Fruit fly (Drosophila melanogaster) whole organism, pupa: ENCODE measurements around the gene Mhc.

Source experiments
- CG10348 ChIP-seq: fragments of 200-800 bp; sonication (Bioruptor generic); IDR thresholded peaks from 2 replicates; pipeline ENCODE4 v1.3.6; 2022; ENCODE audit warnings: missing biosample characterization, missing genetic modification characterization
- CG12605 ChIP-seq: fragments of 200-800 bp; sonication (Bioruptor generic); IDR thresholded peaks from 2 replicates; pipeline ENCODE4 v1.3.6; 2022; ENCODE audit warnings: missing biosample characterization, missing genetic modification characterization
- CG13204 ChIP-seq: fragments of 200-800 bp; sonication (Bioruptor generic); optimal IDR thresholded peaks from 2 replicates; lab custom pipeline; 2018; ENCODE audit warnings: missing biosample characterization, mild to moderate bottlenecking, missing genetic modification characterization, moderate library complexity
- CG15710 ChIP-seq: fragments of 200-800 bp; sonication (Bioruptor generic); optimal IDR thresholded peaks from 2 replicates; lab custom pipeline; 2018; ENCODE audit warnings: missing biosample characterization, mild to moderate bottlenecking, missing genetic modification characterization, moderate library complexity
- CG17806 ChIP-seq: fragments of 200-800 bp; sonication (Bioruptor generic); optimal IDR thresholded peaks from 2 replicates; lab custom pipeline; 2018; ENCODE audit warnings: missing biosample characterization, mild to moderate bottlenecking, missing genetic modification characterization, moderate library complexity
- CG34367 ChIP-seq: fragments of 200-800 bp; sonication (Bioruptor generic); optimal IDR thresholded peaks from 2 replicates; lab custom pipeline; 2018; ENCODE audit warnings: missing biosample characterization, mild to moderate bottlenecking, missing genetic modification characterization
- CG4496 ChIP-seq: fragments of 200-800 bp; sonication (Bioruptor generic); IDR thresholded peaks from 3 replicates; pipeline ENCODE4 v1.3.6; 2022; ENCODE audit warnings: missing biosample characterization, missing genetic modification characterization
- CG8159 ChIP-seq: fragments of 200-800 bp; sonication (Bioruptor generic); optimal IDR thresholded peaks from 3 replicates; lab custom pipeline; 2018; ENCODE audit warnings: missing biosample characterization, mild to moderate bottlenecking, missing genetic modification characterization, moderate library complexity
- CG8301 ChIP-seq: fragments of 200-800 bp; sonication (Bioruptor generic); optimal IDR thresholded peaks from 2 replicates; lab custom pipeline; 2018; ENCODE audit warnings: missing biosample characterization, mild to moderate bottlenecking, missing genetic modification characterization
- CG9948 ChIP-seq: fragments of 200-800 bp; sonication (Bioruptor generic); optimal IDR thresholded peaks from 2 replicates; lab custom pipeline; 2018; ENCODE audit warnings: missing biosample characterization, mild to moderate bottlenecking, missing genetic modification characterization, moderate library complexity
- D1 ChIP-seq: fragments of 200-800 bp; sonication (Bioruptor generic); optimal IDR thresholded peaks from 2 replicates; lab custom pipeline; 2018; ENCODE audit warnings: missing biosample characterization, mild to moderate bottlenecking, missing genetic modification characterization, moderate library complexity
- EcR ChIP-seq: fragments of 200-800 bp; sonication (Bioruptor generic); optimal IDR thresholded peaks from 3 replicates; lab custom pipeline; 2019; ENCODE audit warnings: missing biosample characterization, missing genetic modification characterization, mild to moderate bottlenecking, moderate library complexity, missing genetic modification reagents
- Ets98B ChIP-seq: fragments of 200-800 bp; sonication (Bioruptor generic); IDR thresholded peaks from 2 replicates; pipeline ENCODE4 v1.3.6; 2022; ENCODE audit warnings: missing biosample characterization, missing genetic modification characterization
- Pif1A ChIP-seq: fragments of 200-800 bp; sonication (Bioruptor generic); optimal IDR thresholded peaks from 3 replicates; lab custom pipeline; 2016; ENCODE audit warnings: missing biosample characterization, missing genetic modification characterization
- Pif1B ChIP-seq: fragments of 200-800 bp; sonication (Bioruptor generic); optimal IDR thresholded peaks from 3 replicates; lab custom pipeline; 2016; ENCODE audit warnings: missing biosample characterization, missing genetic modification characterization
- Snoo ChIP-seq: fragments of 200-800 bp; sonication (Bioruptor generic); optimal IDR thresholded peaks from 3 replicates; lab custom pipeline; 2017; ENCODE audit warnings: missing biosample characterization, mild to moderate bottlenecking, missing genetic modification characterization, inconsistent platforms
- fd96Ca ChIP-seq: fragments of 200-800 bp; sonication (Bioruptor generic); IDR thresholded peaks from 3 replicates; pipeline ENCODE4 v1.3.6; 2022; ENCODE audit warnings: missing biosample characterization, missing genetic modification characterization
- gl ChIP-seq: fragments of 200-800 bp; sonication (Bioruptor generic); optimal IDR thresholded peaks from 2 replicates; lab custom pipeline; 2018; ENCODE audit warnings: missing biosample characterization, mild to moderate bottlenecking, missing genetic modification characterization
- rn ChIP-seq: fragments of 200-800 bp; sonication (Bioruptor generic); IDR thresholded peaks from 2 replicates; pipeline ENCODE4 v1.3.6; 2022; ENCODE audit warnings: missing biosample characterization, missing genetic modification characterization

Mhc gene

dm6 chr2L:16837672-16838071, 71.3 kb downstream of the Mhc start, which contains the start of the genes SclA and SclB:
Gene SclA (plus strand): TSS chr2L:16837972.
Gene SclB (plus strand): TSS chr2L:16837972.
- TF ChIP-seq Pif1B (GFP tag; lab: Kevin White, UChicago), result no peak
- TF ChIP-seq EcR (GFP tag; lab: Kevin White, UChicago), result no peak
- no peak for TF ChIP-seq CG34367 (tag; lab: Kevin White, UChicago)
- no peak for TF ChIP-seq CG9948 (tag; lab: Kevin White, UChicago)
- no peak for TF ChIP-seq CG4496 (GFP tag; lab: Robert Waterston, UW)
- no peak for TF ChIP-seq gl (tag; lab: Kevin White, UChicago)
- no peak for TF ChIP-seq rn (GFP tag; lab: Robert Waterston, UW)
- no peak for TF ChIP-seq Snoo
- no peak for TF ChIP-seq Ets98B (GFP tag; lab: Robert Waterston, UW)
- TF ChIP-seq Pif1A, result no peak
- no peak for TF ChIP-seq CG8301 (tag; lab: Kevin White, UChicago)
- TF ChIP-seq CG8159 (tag; lab: Kevin White, UChicago), result no peak
- TF ChIP-seq D1 (tag; lab: Kevin White, UChicago), result no peak
- TF ChIP-seq CG12605 (GFP tag; lab: Robert Waterston, UW), result no peak
- TF ChIP-seq CG13204 (GFP tag; lab: Kevin White, UChicago), result no peak
- TF ChIP-seq CG15710 (tag; lab: Kevin White, UChicago), result no peak
- TF ChIP-seq CG17806, result no peak
- no peak for TF ChIP-seq CG10348 (GFP tag; lab: Robert Waterston, UW)
- no peak for TF ChIP-seq fd96Ca (GFP tag; lab: Robert Waterston, UW)
